Worm (Caenorhabditis elegans) whole organism, L3 larva: ENCODE results near the gene T12G3.6.

Source experiments
- nhr-12 ChIP-seq: fragments of 150-350 bp; optimal IDR thresholded peaks from 2 replicates; lab custom pipeline; 2014; ENCODE audit warnings: missing biosample characterization, missing genetic modification characterization
- pha-4 ChIP-seq: fragments of 150-350 bp; optimal IDR thresholded peaks from 2 replicates; lab custom pipeline; 2014; ENCODE audit warnings: missing biosample characterization, missing genetic modification reagents, missing genetic modification characterization

- TF ChIP-seq nhr-12: no peak
- no peak for TF ChIP-seq pha-4
These were observed 12.0 kb upstream of the T12G3.6 start for ce11 chrIV:12043054-12043453.
